Fruit fly (Drosophila melanogaster): ENCODE data around the gene TfIIEbeta.
A peak's percentile ranks its signal among the peaks of the same experiment; 100 is the strongest.

Gene TfIIEbeta

dm6 chr3L:4302088-4302487, 15.2 kb downstream of the TfIIEbeta start:
- TF ChIP-seq D1 (tag; optimal IDR thresholded peaks at IDR 0.05) (no peak), Ets98B (GFP tag; IDR thresholded peaks at IDR 0.05) (0 out of 2 replicates have a peak, but pooled peaks have one; percentile 18)

- TF ChIP-seq CG4496 (GFP tag; IDR thresholded peaks at IDR 0.05): peak; percentile 95
- peak; percentile 80 for TF ChIP-seq Snoo (tag; optimal IDR thresholded peaks at IDR 0.05)
- TF ChIP-seq CG8301 (tag; optimal IDR thresholded peaks at IDR 0.05): peak; percentile 93
- peak; percentile 89 for TF ChIP-seq CG14655 (GFP tag; optimal IDR thresholded peaks at IDR 0.05)
- peak; percentile 90 for TF ChIP-seq Pif1A (GFP tag; optimal IDR thresholded peaks at IDR 0.05)
- TF ChIP-seq CG13204 (GFP tag; optimal IDR thresholded peaks at IDR 0.05): peak; percentile 48
- peak; percentile 47 for TF ChIP-seq gl (tag; optimal IDR thresholded peaks at IDR 0.05)
- peak; percentile 76 for TF ChIP-seq CG17806 (tag; optimal IDR thresholded peaks at IDR 0.05)
- peak; percentile 89 for TF ChIP-seq CG12605 (GFP tag; IDR thresholded peaks at IDR 0.05)
- peak; percentile 80 for TF ChIP-seq CG15710 (tag; optimal IDR thresholded peaks at IDR 0.05)
- peak; percentile 48 for TF ChIP-seq CG9948 (tag; optimal IDR thresholded peaks at IDR 0.05)
- peak; percentile 36 for TF ChIP-seq D1 (tag; optimal IDR thresholded peaks at IDR 0.05)
- TF ChIP-seq Ets98B (GFP tag; IDR thresholded peaks at IDR 0.05): peak; percentile 96
- peak; percentile 77 for TF ChIP-seq rn (GFP tag; IDR thresholded peaks at IDR 0.05)
- peak; percentile 69; the same call in 1 of the 2 replicates for TF ChIP-seq CG10348 (GFP tag; IDR thresholded peaks at IDR 0.05)
- no peak for TF ChIP-seq EcR (GFP tag; optimal IDR thresholded peaks at IDR 0.05)
- peak; percentile 72 for TF ChIP-seq CG34367 (tag; optimal IDR thresholded peaks at IDR 0.05)
- TF ChIP-seq Pif1B (GFP tag; optimal IDR thresholded peaks at IDR 0.05): peak; percentile 85
- peak; percentile 92 for TF ChIP-seq fd96Ca (GFP tag; IDR thresholded peaks at IDR 0.05)
- TF ChIP-seq CG32121 (GFP tag; IDR thresholded peaks at IDR 0.05): peak; percentile 95
- peak; percentile 69 for TF ChIP-seq CG8159 (tag; optimal IDR thresholded peaks at IDR 0.05)
These were observed 17.6 kb downstream of the TfIIEbeta start for dm6 chr3L:4304244-4304959.

dm6 chr3L:4307691-4308383, 21.0 kb downstream of the TfIIEbeta start, which contains the start of gene dyl:
dyl (minus strand) TSS chr3L:4307718.
- no peak for TF ChIP-seq CG9948 (tag; optimal IDR thresholded peaks at IDR 0.05)
- TF ChIP-seq EcR (GFP tag; optimal IDR thresholded peaks at IDR 0.05): no peak
- no peak for TF ChIP-seq rn (GFP tag; IDR thresholded peaks at IDR 0.05)
- TF ChIP-seq Snoo (tag; optimal IDR thresholded peaks at IDR 0.05): peak; percentile 47
- TF ChIP-seq CG14655 (GFP tag; optimal IDR thresholded peaks at IDR 0.05): no peak
- TF ChIP-seq Pif1A (GFP tag; optimal IDR thresholded peaks at IDR 0.05): no peak
- 0 out of 3 replicates have a peak, but pooled peaks have one; percentile 9 for TF ChIP-seq CG4496 (GFP tag; IDR thresholded peaks at IDR 0.05)

- no peak for TF ChIP-seq CG32121 (GFP tag; IDR thresholded peaks at IDR 0.05)
- no peak for TF ChIP-seq Ets98B (GFP tag; IDR thresholded peaks at IDR 0.05)
- no peak for TF ChIP-seq CG8301 (tag; optimal IDR thresholded peaks at IDR 0.05)
- no peak for TF ChIP-seq CG4496 (GFP tag; IDR thresholded peaks at IDR 0.05)
- no peak for TF ChIP-seq EcR (GFP tag; optimal IDR thresholded peaks at IDR 0.05)
- TF ChIP-seq rn (GFP tag; IDR thresholded peaks at IDR 0.05): no peak
- no peak for TF ChIP-seq D1 (tag; optimal IDR thresholded peaks at IDR 0.05)
- no peak for TF ChIP-seq CG12605 (GFP tag; IDR thresholded peaks at IDR 0.05)
- TF ChIP-seq CG34367 (tag; optimal IDR thresholded peaks at IDR 0.05): no peak
- no peak for TF ChIP-seq Pif1B (GFP tag; optimal IDR thresholded peaks at IDR 0.05)
- no peak for TF ChIP-seq fd96Ca (GFP tag; IDR thresholded peaks at IDR 0.05)
- no peak for TF ChIP-seq CG9948 (tag; optimal IDR thresholded peaks at IDR 0.05)
- TF ChIP-seq Snoo (tag; optimal IDR thresholded peaks at IDR 0.05): no peak
- no peak for TF ChIP-seq CG14655 (GFP tag; optimal IDR thresholded peaks at IDR 0.05)
- TF ChIP-seq gl (tag; optimal IDR thresholded peaks at IDR 0.05): no peak
- TF ChIP-seq CG13204 (GFP tag; optimal IDR thresholded peaks at IDR 0.05): no peak
- no peak for TF ChIP-seq CG17806 (tag; optimal IDR thresholded peaks at IDR 0.05)
- no peak for TF ChIP-seq CG15710 (tag; optimal IDR thresholded peaks at IDR 0.05)
These were observed 23.8 kb downstream of the TfIIEbeta start for dm6 chr3L:4310604-4311003.

- TF ChIP-seq CG15710 (tag; optimal IDR thresholded peaks at IDR 0.05): no peak
- TF ChIP-seq CG8159 (tag; optimal IDR thresholded peaks at IDR 0.05): no peak
- peak; percentile 74 for TF ChIP-seq D1 (tag; optimal IDR thresholded peaks at IDR 0.05)
- no peak for TF ChIP-seq fd96Ca (GFP tag; IDR thresholded peaks at IDR 0.05)
- TF ChIP-seq Snoo (tag; optimal IDR thresholded peaks at IDR 0.05): peak; percentile 15
These were observed 26.5 kb downstream of the TfIIEbeta start, which contains the start of gene Claspin for dm6 chr3L:4313299-4313698. Claspin (plus strand) TSS chr3L:4313483.
